Worm (Caenorhabditis elegans) whole organism, midembryonic: Measurements from ENCODE around the gene grk-1.
A peak's percentile ranks its signal among the peaks of the same experiment; 100 is the strongest.

ENCODE experiments used
- flt-1 ChIP-seq: fragments of 200-800 bp; sonication (Bioruptor generic); IDR thresholded peaks from 2 replicates; pipeline ENCODE4 v1.3.6; 2022; ENCODE audit warnings: missing genetic modification characterization, missing compliant biosample characterization
- ref-1 ChIP-seq: fragments of 200-800 bp; sonication (Bioruptor generic); conservative IDR thresholded peaks from 2 replicates; pipeline ENCODE4 v1.3.6; 2022; ENCODE audit warnings: missing genetic modification reagents, missing genetic modification characterization, missing compliant biosample characterization

DNA sequence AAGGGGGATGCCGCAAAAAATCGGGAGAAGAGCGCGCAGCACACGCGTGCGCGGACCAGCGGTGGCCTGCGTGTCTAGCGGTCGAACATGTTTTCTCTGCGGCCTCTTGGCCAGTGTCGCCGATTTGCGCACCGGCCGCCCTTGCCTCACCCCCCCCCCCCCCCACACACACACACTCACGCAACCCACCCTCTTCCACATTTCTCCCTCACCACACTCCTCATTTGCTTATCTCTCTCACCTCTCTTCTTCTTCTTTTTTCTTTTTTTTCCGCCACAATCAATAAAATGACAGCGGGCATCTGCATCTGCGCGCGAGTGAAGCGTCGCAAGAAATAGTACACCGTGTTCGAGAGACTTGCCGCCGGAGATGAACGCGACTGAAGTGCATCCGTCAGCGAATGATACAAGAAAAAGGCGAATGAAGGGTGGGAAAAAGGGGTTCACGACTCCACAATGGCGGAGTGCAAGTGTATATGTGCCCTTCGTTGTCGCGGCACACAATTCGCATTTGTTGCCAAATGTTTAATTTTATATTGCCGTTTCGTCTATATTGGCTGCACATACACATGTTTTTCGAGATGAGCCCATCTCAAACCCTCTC, 692 bp upstream of the grk-1 start:
- TF ChIP-seq flt-1 (GFP tag; lab: Robert Waterston, UW) (peak; percentile 74; the same call in 1 of the 2 replicates), ref-1 (GFP tag; lab: Robert Waterston, UW) (no peak)
